Fruit fly (Drosophila melanogaster) Kc167 (cell line): ENCODE data around the gene CG42780.

ENCODE experiments used
- Myc ChIP-seq: fragments of >200 bp; optimal IDR thresholded peaks from 2 replicates; lab custom pipeline; 2017; ENCODE audit warnings: missing external identifiers
- psq ChIP-seq: fragments of >200 bp; optimal IDR thresholded peaks from 2 replicates; lab custom pipeline; 2017; ENCODE audit warnings: missing external identifiers
- ttk ChIP-seq: sonication (Bioruptor generic); optimal IDR thresholded peaks from 2 replicates; lab custom pipeline; 2017; ENCODE audit warnings: missing external identifiers

DNA sequence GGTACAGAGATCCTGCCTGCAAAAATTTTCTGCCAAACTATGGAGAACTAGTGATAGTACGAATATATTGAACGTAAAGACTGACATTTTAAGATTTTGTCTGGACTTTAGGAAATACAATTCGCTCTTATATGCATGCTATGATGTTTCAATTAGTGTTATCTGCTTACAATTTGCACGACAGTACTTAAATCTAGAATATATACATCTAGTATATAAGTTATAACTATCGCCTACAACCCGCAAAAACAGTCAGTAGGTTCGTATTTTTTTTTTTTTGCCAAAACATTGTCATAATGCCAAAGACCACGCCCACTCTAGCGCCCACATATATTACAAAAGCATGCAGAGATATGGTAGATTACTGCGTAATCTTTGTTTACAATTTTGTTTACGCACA, at the start of gene CG42780:
- no peak for TF ChIP-seq psq
- TF ChIP-seq Myc (lab: Kevin White, UChicago): no peak
- TF ChIP-seq ttk: no peak
